Fruit fly (Drosophila melanogaster) Kc167 (cell line): ENCODE results near the gene CG6013.

Source experiments
- Myc ChIP-seq: fragments of >200 bp; optimal IDR thresholded peaks from 2 replicates; lab custom pipeline; 2017; ENCODE audit warnings: missing external identifiers
- Sin3A ChIP-seq: fragments of >200 bp; optimal IDR thresholded peaks from 2 replicates; lab custom pipeline; 2018; ENCODE audit warnings: missing external identifiers
- h ChIP-seq: fragments of >200 bp; optimal IDR thresholded peaks from 3 replicates; lab custom pipeline; 2018; ENCODE audit warnings: missing external identifiers
- insv ChIP-seq: fragments of >200 bp; optimal IDR thresholded peaks from 3 replicates; lab custom pipeline; 2018; ENCODE audit warnings: missing external identifiers
- psq ChIP-seq: fragments of >200 bp; optimal IDR thresholded peaks from 2 replicates; lab custom pipeline; 2017; ENCODE audit warnings: missing external identifiers
- ttk ChIP-seq: sonication (Bioruptor generic); optimal IDR thresholded peaks from 2 replicates; lab custom pipeline; 2017; ENCODE audit warnings: missing external identifiers

CG6013 gene

dm6 chr3R:19031210-19031609 is at the start of gene CG6013, which contains the start of gene Prp18:
TSS of gene CG6013 (plus strand) at chr3R:19031503.
TSS of gene Prp18 (minus strand) at chr3R:19031271.
- no peak for TF ChIP-seq insv (lab: Kevin White, UChicago)
- TF ChIP-seq Sin3A: no peak
- no peak for TF ChIP-seq Myc (lab: Kevin White, UChicago)
- no peak for TF ChIP-seq psq (lab: Kevin White, UChicago)

dm6 chr3R:18983614-18984185 is 47.6 kb upstream of the CG6013 start, which contains the start of the genes snRNP-U1-C and gukh:
TSS of gene snRNP-U1-C (minus strand) at chr3R:18983650.
TSS of gene gukh (plus strand) at chr3R:18984025.
- TF ChIP-seq h (lab: Kevin White, UChicago) (no peak), psq (lab: Kevin White, UChicago) (no peak), Sin3A (no peak), ttk (lab: Kevin White, UChicago) (no peak), insv (lab: Kevin White, UChicago) (no peak), Myc (lab: Kevin White, UChicago) (no peak)

dm6 chr3R:18985114-18985785 is 46.1 kb upstream of the CG6013 start:
- TF ChIP-seq psq (lab: Kevin White, UChicago) (no peak), insv (lab: Kevin White, UChicago) (no peak), Myc (lab: Kevin White, UChicago) (no peak), h (lab: Kevin White, UChicago) (no peak), Sin3A (no peak), ttk (lab: Kevin White, UChicago) (no peak)

- TF ChIP-seq h (lab: Kevin White, UChicago): no peak
- TF ChIP-seq Sin3A: no peak
- TF ChIP-seq ttk (lab: Kevin White, UChicago): no peak
- no peak for TF ChIP-seq insv (lab: Kevin White, UChicago)
- TF ChIP-seq psq (lab: Kevin White, UChicago): no peak
- TF ChIP-seq Myc (lab: Kevin White, UChicago): no peak
These were observed 45.0 kb upstream of the CG6013 start for dm6 chr3R:18986089-18986887.

dm6 chr3R:18987428-18988416 is 43.6 kb upstream of the CG6013 start:
- TF ChIP-seq psq (lab: Kevin White, UChicago) (no peak), ttk (lab: Kevin White, UChicago) (no peak), insv (lab: Kevin White, UChicago) (no peak), Myc (lab: Kevin White, UChicago) (no peak), Sin3A (no peak), h (lab: Kevin White, UChicago) (no peak)

dm6 chr3R:18988957-18989818 is 42.1 kb upstream of the CG6013 start:
- no peak for TF ChIP-seq h (lab: Kevin White, UChicago)
- no peak for TF ChIP-seq Myc (lab: Kevin White, UChicago)

dm6 chr3R:18989819-18990137 is 41.5 kb upstream of the CG6013 start:
- no peak for TF ChIP-seq h (lab: Kevin White, UChicago)
- TF ChIP-seq psq (lab: Kevin White, UChicago): no peak
- no peak for TF ChIP-seq ttk (lab: Kevin White, UChicago)
- no peak for TF ChIP-seq Myc (lab: Kevin White, UChicago)
- TF ChIP-seq insv (lab: Kevin White, UChicago): no peak

- TF ChIP-seq Myc (lab: Kevin White, UChicago) (no peak), insv (lab: Kevin White, UChicago) (no peak), psq (lab: Kevin White, UChicago) (no peak), h (lab: Kevin White, UChicago) (no peak), ttk (lab: Kevin White, UChicago) (no peak), Sin3A (no peak)
These were observed 40.8 kb upstream of the CG6013 start for dm6 chr3R:18990514-18990913.

dm6 chr3R:18991721-18992120 is 39.6 kb upstream of the CG6013 start:
- TF ChIP-seq h (lab: Kevin White, UChicago) (no peak), Sin3A (no peak), Myc (lab: Kevin White, UChicago) (no peak), ttk (lab: Kevin White, UChicago) (no peak), insv (lab: Kevin White, UChicago) (no peak), psq (lab: Kevin White, UChicago) (no peak)

- TF ChIP-seq psq (lab: Kevin White, UChicago) (no peak), h (lab: Kevin White, UChicago) (no peak), ttk (lab: Kevin White, UChicago) (no peak), insv (lab: Kevin White, UChicago) (no peak), Sin3A (no peak), Myc (lab: Kevin White, UChicago) (no peak)
These were observed 38.1 kb upstream of the CG6013 start for dm6 chr3R:18993159-18993558.
